Worm (Caenorhabditis elegans): ENCODE results near the gene T25D1.3.

T25D1.3 gene

ce11 chrX:16558776-16559175 is 53.3 kb downstream of the T25D1.3 start (continued):
- TF ChIP-seq mdl-1 (tag; optimal IDR thresholded peaks at IDR 0.05) (no peak), nhr-71 (tag; optimal IDR thresholded peaks at IDR 0.05) (peak; percentile 54), nhr-237 (tag; optimal IDR thresholded peaks at IDR 0.05) (no peak), jun-1 (tag; optimal IDR thresholded peaks at IDR 0.05) (peak; percentile 23), nhr-11 (tag; optimal IDR thresholded peaks at IDR 0.05) (no peak), lin-39 (tag; optimal IDR thresholded peaks at IDR 0.05) (peak; percentile 39), snpc-4 (tag; optimal IDR thresholded peaks at IDR 0.05) (no peak), tlp-1 (tag; optimal IDR thresholded peaks at IDR 0.05) (no peak), lir-3 (tag; optimal IDR thresholded peaks at IDR 0.05; ENCODE audit: poor library complexity) (peak; percentile 18), pax-3 (tag; optimal IDR thresholded peaks at IDR 0.05) (no peak), hlh-17 (GFP tag; optimal IDR thresholded peaks at IDR 0.05; ENCODE audit: borderline replicate concordance) (no peak), ceh-63 (GFP tag; optimal IDR thresholded peaks at IDR 0.05) (no peak), pqm-1 (tag; optimal IDR thresholded peaks at IDR 0.05) (no peak), rnt-1 (tag; optimal IDR thresholded peaks at IDR 0.05) (peak; percentile 17), ztf-4 (tag; optimal IDR thresholded peaks at IDR 0.05) (no peak), ceh-8 (GFP tag; optimal IDR thresholded peaks at IDR 0.05) (no peak), nhr-84 (tag; optimal IDR thresholded peaks at IDR 0.05) (no peak), swsn-7 (tag; optimal IDR thresholded peaks at IDR 0.05) (peak; percentile 16), ama-1 (optimal IDR thresholded peaks at IDR 0.05) (no peak), unc-86 (tag; optimal IDR thresholded peaks at IDR 0.05) (no peak), nhr-28 (tag; optimal IDR thresholded peaks at IDR 0.05) (no peak), lin-15B (tag; optimal IDR thresholded peaks at IDR 0.05) (no peak), aha-1 (tag; optimal IDR thresholded peaks at IDR 0.05) (no peak), unc-62 (GFP tag; optimal IDR thresholded peaks at IDR 0.05) (no peak), hpl-2 (GFP tag; optimal IDR thresholded peaks at IDR 0.05) (no peak), blmp-1 (tag; optimal IDR thresholded peaks at IDR 0.05) (no peak), zip-4 (GFP tag; optimal IDR thresholded peaks at IDR 0.05) (no peak), ztf-11 (tag; optimal IDR thresholded peaks at IDR 0.05) (no peak), sup-37 (GFP tag; optimal IDR thresholded peaks at IDR 0.05) (no peak), dpl-1 (GFP tag; optimal IDR thresholded peaks at IDR 0.05) (no peak), mab-9 (GFP tag; IDR thresholded peaks at IDR 0.05) (no peak), C16A3.4 (tag; optimal IDR thresholded peaks at IDR 0.05) (peak; percentile 15), unc-98 (GFP tag; IDR thresholded peaks at IDR 0.05) (no peak), elt-3 (tag; optimal IDR thresholded peaks at IDR 0.05) (no peak), sox-4 (tag; optimal IDR thresholded peaks at IDR 0.05) (no peak), dsc-1 (tag; optimal IDR thresholded peaks at IDR 0.05) (peak; percentile 9), egl-13 (tag; optimal IDR thresholded peaks at IDR 0.05) (no peak), fkh-10 (GFP tag; optimal IDR thresholded peaks at IDR 0.05) (no peak), ceh-82 (tag; optimal IDR thresholded peaks at IDR 0.05) (no peak), alr-1 (tag; optimal IDR thresholded peaks at IDR 0.05; ENCODE audit: borderline replicate concordance) (no peak), lsy-2 (tag; optimal IDR thresholded peaks at IDR 0.05) (peak; percentile 14 to 23), skn-1 (tag; optimal IDR thresholded peaks at IDR 0.05) (no peak), ceh-88 (GFP tag; IDR thresholded peaks at IDR 0.05) (no peak)

ce11 chrX:16559387-16559786 is 53.9 kb downstream of the T25D1.3 start:
- TF ChIP-seq blmp-1 (tag; optimal IDR thresholded peaks at IDR 0.05) (peak; percentile 90), aly-2 (tag; optimal IDR thresholded peaks at IDR 0.05) (no peak), lin-13 (GFP tag; optimal IDR thresholded peaks at IDR 0.05) (no peak), tlp-1 (tag; optimal IDR thresholded peaks at IDR 0.05) (no peak), lin-14 (GFP tag; optimal IDR thresholded peaks at IDR 0.05) (peak; percentile 54), nhr-90 (tag; optimal IDR thresholded peaks at IDR 0.05; ENCODE audit: poor library complexity) (no peak), C34B4.2 (tag; optimal IDR thresholded peaks at IDR 0.05) (no peak), ztf-4 (tag; optimal IDR thresholded peaks at IDR 0.05) (no peak), tbx-2 (tag; optimal IDR thresholded peaks at IDR 0.05) (no peak), elt-3 (tag; optimal IDR thresholded peaks at IDR 0.05) (peak in 2 of 6 experiments; percentile 19 to 71)
